Worm (Caenorhabditis elegans): ENCODE data around the gene sre-34.
A peak's percentile ranks its signal among the peaks of the same experiment; 100 is the strongest.

The sre-34 gene

DNA sequence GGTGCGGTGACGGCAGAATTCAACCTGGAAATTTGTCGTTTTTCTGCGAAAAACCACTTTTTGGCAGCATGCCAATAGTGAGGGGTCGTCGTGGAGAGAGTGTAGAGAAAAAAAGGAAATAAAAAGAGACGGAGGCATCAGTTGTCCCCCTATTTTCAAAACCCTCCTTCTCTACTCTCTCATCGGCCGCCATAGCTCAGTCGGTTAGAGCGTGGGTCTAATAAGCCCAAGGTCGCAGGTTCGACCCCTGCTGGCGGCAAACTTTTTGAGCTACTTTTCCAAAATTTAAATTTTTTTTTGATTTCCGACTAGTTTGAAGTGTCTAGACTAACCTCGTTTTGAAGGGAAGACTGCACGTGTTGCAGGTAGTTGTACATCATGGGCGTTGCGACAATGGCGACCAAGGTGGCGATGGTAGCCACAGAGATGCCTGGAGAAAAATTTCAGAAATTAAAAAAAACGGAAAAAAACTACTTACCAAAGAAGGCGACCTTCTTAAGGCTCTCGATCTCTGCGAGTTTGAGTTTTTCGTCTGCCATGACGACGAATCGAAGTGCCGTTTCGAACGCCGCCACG, 44.7 kb downstream of the sre-34 start, which contains the start of gene col-85:
Gene col-85 (minus strand): TSS at position 540 of the 576 bp plus-strand sequence.
- peak; percentile 96 for TF ChIP-seq T22C8.4 (GFP tag; IDR thresholded peaks at IDR 0.05)
- peak; percentile 98 for TF ChIP-seq tab-1 (GFP tag; IDR thresholded peaks at IDR 0.05)
- peak; percentile 73 for TF ChIP-seq med-1 (GFP tag; optimal IDR thresholded peaks at IDR 0.05; ENCODE audit: insufficient read depth)
- peak; percentile 97 for TF ChIP-seq flt-1 (GFP tag; IDR thresholded peaks at IDR 0.05)
- TF ChIP-seq ztf-29 (GFP tag; IDR thresholded peaks at IDR 0.05) = peak; percentile 100
- peak; percentile 98 for TF ChIP-seq klf-2 (GFP tag; conservative IDR thresholded peaks at IDR 0.05)
- TF ChIP-seq cog-1 (tag; optimal IDR thresholded peaks at IDR 0.05) = peak; percentile 83
- TF ChIP-seq ref-1 (GFP tag; conservative IDR thresholded peaks at IDR 0.05) = peak; percentile 88
- TF ChIP-seq ztf-23 (GFP tag; IDR thresholded peaks at IDR 0.05) = peak; percentile 98

DNA sequence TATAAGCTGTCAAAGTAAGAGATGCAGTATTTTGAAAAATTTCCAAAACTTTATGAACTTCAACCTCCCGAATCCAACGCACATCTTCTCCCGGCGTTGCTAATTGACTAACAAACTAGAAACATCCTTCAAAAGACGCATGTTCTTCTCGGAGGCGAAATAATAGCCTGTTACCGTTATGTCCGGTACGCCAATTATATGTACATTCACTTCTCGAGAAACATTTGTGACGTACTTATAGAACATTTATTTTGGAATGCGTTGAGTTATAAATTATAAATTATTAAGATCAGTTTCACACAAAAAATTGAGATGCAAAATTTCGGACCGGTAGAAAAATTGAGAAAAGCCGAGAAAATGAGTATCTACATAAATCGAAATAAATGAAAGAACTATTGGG, 47.0 kb downstream of the sre-34 start, which contains the start of gene T21B4.3:
Gene T21B4.3 (minus strand): TSS at position 101 of the 400 bp plus-strand sequence.
- TF ChIP-seq ref-1 (GFP tag; conservative IDR thresholded peaks at IDR 0.05) (no peak), med-1 (GFP tag; optimal IDR thresholded peaks at IDR 0.05; ENCODE audit: insufficient read depth) (no peak), T22C8.4 (GFP tag; IDR thresholded peaks at IDR 0.05) (no peak), cog-1 (tag; optimal IDR thresholded peaks at IDR 0.05) (no peak), ztf-29 (GFP tag; IDR thresholded peaks at IDR 0.05) (no peak), ztf-23 (GFP tag; IDR thresholded peaks at IDR 0.05) (no peak), tab-1 (GFP tag; IDR thresholded peaks at IDR 0.05) (no peak), klf-2 (GFP tag; conservative IDR thresholded peaks at IDR 0.05) (no peak), flt-1 (GFP tag; IDR thresholded peaks at IDR 0.05) (no peak)

DNA sequence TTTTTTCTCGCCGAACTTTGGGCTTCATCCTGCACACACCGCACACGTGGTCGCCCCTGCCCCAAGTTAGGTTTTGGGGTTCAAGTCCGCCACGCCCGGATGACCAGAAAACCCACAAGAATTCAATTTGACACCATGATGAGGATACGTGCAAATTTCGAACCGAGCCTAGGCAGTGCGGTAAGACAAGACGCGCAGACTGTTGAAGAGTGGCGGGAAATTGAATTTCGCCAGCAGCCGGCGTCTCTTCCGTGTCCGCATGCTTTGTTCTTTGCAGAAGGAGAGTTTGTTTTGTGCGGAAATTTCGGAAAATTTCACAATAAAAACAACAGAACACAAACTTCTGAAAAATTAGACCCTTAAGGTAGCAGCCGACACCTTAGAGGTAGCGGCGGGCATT, 50.0 kb downstream of the sre-34 start:
- TF ChIP-seq T22C8.4 (GFP tag; IDR thresholded peaks at IDR 0.05) (no peak), ztf-23 (GFP tag; IDR thresholded peaks at IDR 0.05) (no peak), ref-1 (GFP tag; conservative IDR thresholded peaks at IDR 0.05) (no peak), tab-1 (GFP tag; IDR thresholded peaks at IDR 0.05) (no peak), cog-1 (tag; optimal IDR thresholded peaks at IDR 0.05) (no peak), klf-2 (GFP tag; conservative IDR thresholded peaks at IDR 0.05) (no peak), flt-1 (GFP tag; IDR thresholded peaks at IDR 0.05) (no peak), med-1 (GFP tag; optimal IDR thresholded peaks at IDR 0.05; ENCODE audit: insufficient read depth) (no peak), ztf-29 (GFP tag; IDR thresholded peaks at IDR 0.05) (no peak)
